Fruit fly (Drosophila melanogaster) whole organism, embryonic: ENCODE measurements around the gene rut.

Experiments used
- Atf-2 ChIP-seq: fragments of 200-800 bp; sonication (Bioruptor generic); optimal IDR thresholded peaks from 2 replicates; lab custom pipeline; 2016; ENCODE audit warnings: missing biosample characterization, missing genetic modification characterization
- Bdp1 ChIP-seq: fragments of 200-800 bp; sonication (Bioruptor generic); optimal IDR thresholded peaks from 3 replicates; lab custom pipeline; 2016; ENCODE audit warnings: missing biosample characterization, missing genetic modification characterization
- CG10147 ChIP-seq: fragments of 200-800 bp; sonication (Bioruptor generic); optimal IDR thresholded peaks from 2 replicates; lab custom pipeline; 2019; ENCODE audit warnings: missing biosample characterization, mild to moderate bottlenecking, missing genetic modification characterization, moderate library complexity
- CG11247 ChIP-seq: fragments of 200-800 bp; sonication (Bioruptor generic); IDR thresholded peaks from 2 replicates; pipeline ENCODE4 v1.3.6; 2022; ENCODE audit warnings: missing biosample characterization, missing genetic modification characterization
- CG11695 ChIP-seq: fragments of 200-800 bp; sonication (Bioruptor generic); IDR thresholded peaks from 3 replicates; pipeline ENCODE4 v1.3.6; 2022; ENCODE audit warnings: missing biosample characterization, missing genetic modification characterization
- CG1233 ChIP-seq: fragments of 200-800 bp; sonication (Bioruptor generic); optimal IDR thresholded peaks from 4 replicates; lab custom pipeline; 2018; ENCODE audit warnings: missing biosample characterization, mild to moderate bottlenecking, missing genetic modification characterization
- CG12744 ChIP-seq: fragments of 200-800 bp; sonication (Bioruptor generic); optimal IDR thresholded peaks from 2 replicates; lab custom pipeline; 2016; ENCODE audit warnings: missing biosample characterization, missing genetic modification characterization
- CG12769 ChIP-seq: fragments of 200-800 bp; sonication (Bioruptor generic); optimal IDR thresholded peaks from 2 replicates; lab custom pipeline; 2019; ENCODE audit warnings: missing biosample characterization, mild to moderate bottlenecking, missing genetic modification characterization, moderate library complexity
- CG13296 ChIP-seq: fragments of 200-800 bp; sonication (Bioruptor generic); optimal IDR thresholded peaks from 3 replicates; lab custom pipeline; 2018; ENCODE audit warnings: missing biosample characterization, mild to moderate bottlenecking, missing genetic modification characterization
- CG14441 ChIP-seq: fragments of 200-800 bp; sonication (Bioruptor generic); IDR thresholded peaks from 2 replicates; pipeline ENCODE4 v1.3.6; 2022; ENCODE audit warnings: missing biosample characterization, missing genetic modification characterization
- CG15011 ChIP-seq: fragments of 200-800 bp; sonication (Bioruptor generic); optimal IDR thresholded peaks from 3 replicates; lab custom pipeline; 2018; ENCODE audit warnings: missing biosample characterization, mild to moderate bottlenecking, missing genetic modification characterization
- CG1603 ChIP-seq: fragments of 200-800 bp; sonication (Bioruptor generic); optimal IDR thresholded peaks from 2 replicates; lab custom pipeline; 2019; ENCODE audit warnings: missing biosample characterization, mild to moderate bottlenecking, missing genetic modification characterization, moderate library complexity
- CG16863 ChIP-seq: fragments of 200-800 bp; sonication (Bioruptor generic); optimal IDR thresholded peaks from 3 replicates; lab custom pipeline; 2016; ENCODE audit warnings: missing biosample characterization, missing genetic modification characterization
- CG17829 ChIP-seq: fragments of 200-800 bp; optimal IDR thresholded peaks from 2 replicates; lab custom pipeline; 2019; ENCODE audit warnings: missing biosample characterization, mild to moderate bottlenecking, missing genetic modification characterization, moderate library complexity
- CG18764 ChIP-seq: fragments of 200-800 bp; sonication (Bioruptor generic); optimal IDR thresholded peaks from 3 replicates; lab custom pipeline; 2016; ENCODE audit warnings: missing biosample characterization, missing genetic modification characterization
- CG32772 ChIP-seq: fragments of 200-800 bp; sonication (Bioruptor generic); IDR thresholded peaks from 2 replicates; pipeline ENCODE4 v1.3.6; 2022; ENCODE audit warnings: missing biosample characterization, missing genetic modification characterization
- CG5245 ChIP-seq: fragments of 200-800 bp; sonication (Bioruptor generic); optimal IDR thresholded peaks from 3 replicates; lab custom pipeline; 2016; ENCODE audit warnings: missing biosample characterization, missing genetic modification characterization
- CG7963 ChIP-seq: fragments of 200-800 bp; sonication (Bioruptor generic); IDR thresholded peaks from 3 replicates; pipeline ENCODE4 v1.3.6; 2022; ENCODE audit warnings: missing biosample characterization, missing genetic modification characterization; ENCODE audit not compliant: partially characterized antibody
- Elba2 ChIP-seq: fragments of 200-800 bp; sonication (Bioruptor generic); optimal IDR thresholded peaks from 3 replicates; lab custom pipeline; 2016; ENCODE audit warnings: missing biosample characterization, missing genetic modification characterization
- Ets65A ChIP-seq: fragments of 200-800 bp; sonication (Bioruptor generic); peaks from one replicate; lab custom pipeline; 2016; ENCODE audit warnings: missing biosample characterization, missing genetic modification characterization
- HHEX ChIP-seq: fragments of 200-800 bp; sonication (Bioruptor generic); optimal IDR thresholded peaks from 3 replicates; lab custom pipeline; 2017; ENCODE audit warnings: missing biosample characterization, mild to moderate bottlenecking, missing genetic modification characterization, missing genetic modification reagents
- HLH4C ChIP-seq: fragments of 200-800 bp; sonication (Bioruptor generic); IDR thresholded peaks from 3 replicates; pipeline ENCODE4 v1.3.6; 2022; ENCODE audit warnings: missing biosample characterization, missing genetic modification characterization; ENCODE audit not compliant: partially characterized antibody
- Kr ChIP-seq: fragments of 200-800 bp; sonication (Bioruptor generic); optimal IDR thresholded peaks from 2 replicates; lab custom pipeline; 2017; ENCODE audit warnings: missing biosample characterization, mild to moderate bottlenecking, missing genetic modification characterization
- MESR4 ChIP-seq: fragments of 200-800 bp; sonication (Bioruptor generic); optimal IDR thresholded peaks from 2 replicates; lab custom pipeline; 2018; ENCODE audit warnings: missing biosample characterization, mild to moderate bottlenecking, missing genetic modification characterization, moderate library complexity
- Mad ChIP-seq: fragments of 200-800 bp; sonication (Bioruptor generic); optimal IDR thresholded peaks from 2 replicates; lab custom pipeline; 2016; ENCODE audit warnings: missing biosample characterization, missing genetic modification characterization
- NFAT ChIP-seq: fragments of 200-800 bp; sonication (Bioruptor generic); IDR thresholded peaks from 2 replicates; pipeline ENCODE4 v1.3.6; 2022; ENCODE audit warnings: missing biosample characterization, missing genetic modification characterization
- NK7.1 ChIP-seq: fragments of 200-800 bp; sonication (Bioruptor generic); optimal IDR thresholded peaks from 3 replicates; lab custom pipeline; 2016; ENCODE audit warnings: missing biosample characterization, missing genetic modification characterization
- Nf-YC ChIP-seq: fragments of 200-800 bp; optimal IDR thresholded peaks from 3 replicates; lab custom pipeline; 2019; ENCODE audit warnings: missing biosample characterization, mild to moderate bottlenecking, missing genetic modification characterization, moderate library complexity
- Optix ChIP-seq: fragments of 200-800 bp; sonication (Bioruptor generic); IDR thresholded peaks from 3 replicates; pipeline ENCODE4 v1.3.6; 2022; ENCODE audit warnings: missing biosample characterization, missing genetic modification characterization
- Pdp1 ChIP-seq, 2 experiments: fragments of 200-800 bp; sonication (Bioruptor generic); optimal IDR thresholded peaks; 3 replicates each; lab custom pipeline; 2016; ENCODE audit warnings: missing biosample characterization in 2 of 2, missing genetic modification characterization in 2 of 2, mild to moderate bottlenecking in 1 of 2, moderate library complexity in 1 of 2
- Six4 ChIP-seq: fragments of 200-800 bp; sonication (Bioruptor generic); optimal IDR thresholded peaks from 2 replicates; lab custom pipeline; 2016; ENCODE audit warnings: missing biosample characterization, missing genetic modification characterization
- Sry-β ChIP-seq: fragments of 200-800 bp; sonication (Bioruptor generic); optimal IDR thresholded peaks from 2 replicates; lab custom pipeline; 2018; ENCODE audit warnings: missing biosample characterization, mild to moderate bottlenecking, missing genetic modification characterization, moderate library complexity
- Ssrp ChIP-seq: fragments of 200-800 bp; sonication (Bioruptor generic); optimal IDR thresholded peaks from 2 replicates; lab custom pipeline; 2018; ENCODE audit warnings: missing biosample characterization, mild to moderate bottlenecking, missing genetic modification characterization, moderate library complexity
- amos ChIP-seq: fragments of 200-800 bp; sonication (Bioruptor generic); IDR thresholded peaks from 2 replicates; pipeline ENCODE4 v1.3.6; 2022; ENCODE audit warnings: missing biosample characterization, missing genetic modification characterization; ENCODE audit not compliant: partially characterized antibody
- bcd ChIP-seq: fragments of 200-800 bp; sonication (Bioruptor generic); optimal IDR thresholded peaks from 2 replicates; lab custom pipeline; 2017; ENCODE audit warnings: missing biosample characterization, mild to moderate bottlenecking, missing genetic modification characterization
- bsh ChIP-seq, 2 experiments: fragments of 200-800 bp; sonication (Bioruptor generic); optimal IDR thresholded peaks; 2 replicates each; lab custom pipeline; 2017 to 2018; ENCODE audit warnings: mild to moderate bottlenecking in 2 of 2, missing biosample characterization in 2 of 2, missing genetic modification characterization in 2 of 2, moderate library complexity in 1 of 2
- caup ChIP-seq: fragments of 200-800 bp; sonication (Bioruptor generic); optimal IDR thresholded peaks from 3 replicates; lab custom pipeline; 2017; ENCODE audit warnings: missing biosample characterization, mild to moderate bottlenecking, missing genetic modification characterization, moderate library complexity; ENCODE audit not compliant: severe bottlenecking
- crp ChIP-seq, 2 experiments: fragments of 200-800 bp; sonication (Bioruptor generic); optimal IDR thresholded peaks; 2 replicates in 1 of 2; 3 replicates in 1 of 2; lab custom pipeline; 2017; ENCODE audit warnings: missing biosample characterization in 2 of 2, missing genetic modification characterization in 2 of 2, mild to moderate bottlenecking in 1 of 2, moderate library complexity in 1 of 2
- dan ChIP-seq: fragments of 200-800 bp; sonication (Bioruptor generic); IDR thresholded peaks from 2 replicates; pipeline ENCODE4 v1.3.6; 2022; ENCODE audit warnings: missing biosample characterization, missing genetic modification characterization
- dimm ChIP-seq: fragments of 200-800 bp; sonication (Bioruptor generic); IDR thresholded peaks from 2 replicates; pipeline ENCODE4 v1.3.6; 2022; ENCODE audit warnings: missing biosample characterization, missing genetic modification characterization
- en ChIP-seq: fragments of 200-800 bp; sonication (Bioruptor generic); optimal IDR thresholded peaks from 2 replicates; lab custom pipeline; 2016; ENCODE audit warnings: missing biosample characterization, missing genetic modification characterization
- fd3F ChIP-seq: fragments of 200-800 bp; sonication (Bioruptor generic); optimal IDR thresholded peaks from 2 replicates; lab custom pipeline; 2018; ENCODE audit warnings: missing biosample characterization, mild to moderate bottlenecking, missing genetic modification characterization, moderate library complexity
- gcm ChIP-seq: fragments of 200-800 bp; sonication (Bioruptor generic); optimal IDR thresholded peaks from 2 replicates; lab custom pipeline; 2019; ENCODE audit warnings: missing biosample characterization, mild to moderate bottlenecking, missing genetic modification characterization, moderate library complexity
- gsb ChIP-seq: fragments of 200-800 bp; sonication (Bioruptor generic); IDR thresholded peaks from 2 replicates; pipeline ENCODE4 v1.3.6; 2022; ENCODE audit warnings: missing biosample characterization, missing genetic modification characterization
- jigr1 ChIP-seq: fragments of 200-800 bp; sonication (Bioruptor generic); IDR thresholded peaks from 3 replicates; pipeline ENCODE4 v1.3.6; 2022; ENCODE audit warnings: missing biosample characterization, missing genetic modification characterization
- lov ChIP-seq, 2 experiments: fragments of 200-800 bp in 1 of 2; fragments of >200 bp in 1 of 2; sonication (Bioruptor generic) in 1 of 2; IDR thresholded peaks in 1 of 2; optimal IDR thresholded peaks in 1 of 2; 2 replicates in 1 of 2; 3 replicates in 1 of 2; pipeline versions ENCODE4 v1.3.6 to Lab custom; 2017 to 2022; ENCODE audit warnings: missing biosample characterization in 1 of 2, missing genetic modification characterization in 1 of 2
- row ChIP-seq: fragments of 200-800 bp; sonication (Bioruptor generic); IDR thresholded peaks from 3 replicates; pipeline ENCODE4 v1.3.6; 2022; ENCODE audit warnings: missing biosample characterization, missing genetic modification characterization
- tio ChIP-seq: fragments of 200-800 bp; sonication (Bioruptor generic); optimal IDR thresholded peaks from 2 replicates; lab custom pipeline; 2017; ENCODE audit warnings: missing biosample characterization, missing genetic modification characterization, inconsistent platforms
- tna ChIP-seq: fragments of 200-800 bp; sonication (Bioruptor generic); IDR thresholded peaks from 2 replicates; pipeline ENCODE4 v1.3.6; 2022; ENCODE audit warnings: missing biosample characterization, missing genetic modification characterization; ENCODE audit not compliant: partially characterized antibody

rut gene

DNA sequence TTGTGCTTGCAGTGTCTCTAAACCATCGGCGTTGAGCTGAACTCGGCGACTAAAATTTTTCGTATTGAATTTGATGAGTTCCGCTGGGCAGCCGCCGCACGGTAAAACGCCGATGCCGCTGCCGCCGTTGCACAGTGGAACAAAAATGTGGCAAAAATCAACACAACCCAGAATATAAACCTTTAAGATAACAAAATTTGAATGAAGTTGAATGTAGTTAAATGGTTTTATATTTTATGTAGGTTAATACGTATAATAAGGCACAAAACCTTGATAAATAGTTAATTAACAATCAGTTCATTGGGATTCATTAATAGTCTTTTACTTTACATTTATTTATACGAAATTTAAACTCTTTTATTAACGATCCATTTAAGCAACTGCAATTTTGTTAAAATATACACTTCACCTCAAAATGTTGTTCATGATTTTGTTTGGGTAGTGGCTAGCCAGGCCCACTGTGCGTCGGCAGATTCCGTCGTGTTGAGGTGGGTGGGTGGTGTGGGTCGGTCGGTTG lies 60.1 kb downstream of the rut start, which contains the start of gene CG15890 (continued):
- TF ChIP-seq CG15011 (GFP tag; lab: Kevin White, UChicago) = peak; percentile 47
- peak; percentile 1 for TF ChIP-seq Mad (GFP tag; lab: Kevin White, UChicago)
- TF ChIP-seq dimm (GFP tag; lab: Robert Waterston, UW) = no peak
- TF ChIP-seq CG11247 (GFP tag; lab: Robert Waterston, UW) = no peak
- peak; percentile 43 for TF ChIP-seq CG13296
- TF ChIP-seq gsb = no peak
- no peak for TF ChIP-seq MESR4 (GFP tag; lab: Kevin White, UChicago)
- no peak for TF ChIP-seq HLH4C (GFP tag; lab: Robert Waterston, UW)
- peak; percentile 21 for TF ChIP-seq CG1233 (GFP tag; lab: Kevin White, UChicago)
- no peak for TF ChIP-seq dan (GFP tag; lab: Robert Waterston, UW)
- TF ChIP-seq Ssrp (tag; lab: Kevin White, UChicago) = peak; percentile 66
- peak; percentile 17 for TF ChIP-seq CG16863 (GFP tag; lab: Kevin White, UChicago)
- no peak for TF ChIP-seq CG32772 (GFP tag; lab: Robert Waterston, UW)
- TF ChIP-seq HHEX (GFP tag; lab: Kevin White, UChicago) = peak; percentile 69
- TF ChIP-seq CG14441 (GFP tag; lab: Robert Waterston, UW) = peak; percentile 32; the same call in 1 of the 2 replicates
- TF ChIP-seq bcd (GFP tag; lab: Kevin White, UChicago) = peak; percentile 68
- no peak for TF ChIP-seq Elba2 (GFP tag; lab: Kevin White, UChicago)
- 0 out of 2 replicates have a peak, but pooled peaks have one; percentile 34 for TF ChIP-seq NFAT (GFP tag; lab: Robert Waterston, UW)
- TF ChIP-seq Kr (GFP tag; lab: Kevin White, UChicago) = no peak
- TF ChIP-seq Bdp1 (GFP tag; lab: Kevin White, UChicago) = no peak
- TF ChIP-seq jigr1 (GFP tag; lab: Robert Waterston, UW) = no peak
- peak; percentile 38 for TF ChIP-seq Atf-2
- TF ChIP-seq CG10147 (GFP tag; lab: Kevin White, UChicago) = peak; percentile 55
- peak; percentile 45 for TF ChIP-seq caup
- peak; percentile 39 for TF ChIP-seq CG5245 (GFP tag; lab: Kevin White, UChicago)
- TF ChIP-seq Pdp1 (GFP tag; optimal IDR thresholded peaks at IDR 0.05; lab: Kevin White, UChicago) = peak; percentile 2 to 39
- peak in 1 of 2 experiments; percentile 63 for TF ChIP-seq bsh (GFP tag; optimal IDR thresholded peaks at IDR 0.05; lab: Kevin White, UChicago)
- no peak for TF ChIP-seq CG12744 (GFP tag; lab: Kevin White, UChicago)
- peak; percentile 47 for TF ChIP-seq gcm (GFP tag; lab: Kevin White, UChicago)
- TF ChIP-seq fd3F = peak; percentile 14
- peak; percentile 39 for TF ChIP-seq tio (GFP tag; lab: Kevin White, UChicago)
- TF ChIP-seq crp (GFP tag; optimal IDR thresholded peaks at IDR 0.05; lab: Kevin White, UChicago) = no peak
- TF ChIP-seq Optix (GFP tag; lab: Robert Waterston, UW) = no peak
- peak; percentile 39 for TF ChIP-seq Nf-YC (tag; lab: Kevin White, UChicago)
- no peak for TF ChIP-seq Sry-β
- no peak for TF ChIP-seq CG18764 (GFP tag; lab: Kevin White, UChicago)
- peak; percentile 72 for TF ChIP-seq Ets65A (GFP tag; lab: Kevin White, UChicago)
- no peak for TF ChIP-seq en
- no peak for TF ChIP-seq NK7.1
- TF ChIP-seq tna = no peak
- peak; percentile 58; the same call in 1 of the 3 replicates for TF ChIP-seq CG11695 (GFP tag; lab: Robert Waterston, UW)
- TF ChIP-seq amos (GFP tag; lab: Robert Waterston, UW) = no peak
- TF ChIP-seq Six4 = peak; percentile 53
- no peak for TF ChIP-seq lov (optimal IDR thresholded peaks at IDR 0.05; lab: Kevin White, UChicago)
- no peak for TF ChIP-seq lov (GFP tag; IDR thresholded peaks at IDR 0.05; lab: Robert Waterston, UW)
- TF ChIP-seq row (GFP tag; lab: Robert Waterston, UW) = peak; percentile 66
- peak; percentile 60 for TF ChIP-seq CG17829
- no peak for TF ChIP-seq CG7963
- peak; percentile 12 for TF ChIP-seq CG1603 (tag; lab: Kevin White, UChicago)
- no peak for TF ChIP-seq CG12769
